Fruit fly (Drosophila melanogaster) whole organism: ENCODE results near the gene ldbr.

Experiments used
- CG8478 ChIP-seq: fragments of >200 bp; optimal IDR thresholded peaks from 2 replicates; lab custom pipeline; 2018; ENCODE audit warnings: inconsistent platforms
- Dll ChIP-seq: fragments of >200 bp; optimal IDR thresholded peaks from 2 replicates; lab custom pipeline; 2017
- EcR ChIP-seq, 2 experiments: fragments of >200 bp; optimal IDR thresholded peaks; 2 replicates each; lab custom pipeline; 2017; ENCODE audit warnings: missing biosample characterization in 2 of 2, missing genetic modification characterization in 2 of 2, missing genetic modification reagents in 2 of 2
- pan ChIP-seq: fragments of >200 bp; optimal IDR thresholded peaks from 2 replicates; lab custom pipeline; 2017
- psq ChIP-seq: fragments of >200 bp; optimal IDR thresholded peaks from 2 replicates; lab custom pipeline; 2017
- usp ChIP-seq: fragments of >200 bp; optimal IDR thresholded peaks from 2 replicates; lab custom pipeline; 2017; ENCODE audit warnings: missing biosample characterization, missing genetic modification characterization, mixed read lengths

The ldbr gene

DNA sequence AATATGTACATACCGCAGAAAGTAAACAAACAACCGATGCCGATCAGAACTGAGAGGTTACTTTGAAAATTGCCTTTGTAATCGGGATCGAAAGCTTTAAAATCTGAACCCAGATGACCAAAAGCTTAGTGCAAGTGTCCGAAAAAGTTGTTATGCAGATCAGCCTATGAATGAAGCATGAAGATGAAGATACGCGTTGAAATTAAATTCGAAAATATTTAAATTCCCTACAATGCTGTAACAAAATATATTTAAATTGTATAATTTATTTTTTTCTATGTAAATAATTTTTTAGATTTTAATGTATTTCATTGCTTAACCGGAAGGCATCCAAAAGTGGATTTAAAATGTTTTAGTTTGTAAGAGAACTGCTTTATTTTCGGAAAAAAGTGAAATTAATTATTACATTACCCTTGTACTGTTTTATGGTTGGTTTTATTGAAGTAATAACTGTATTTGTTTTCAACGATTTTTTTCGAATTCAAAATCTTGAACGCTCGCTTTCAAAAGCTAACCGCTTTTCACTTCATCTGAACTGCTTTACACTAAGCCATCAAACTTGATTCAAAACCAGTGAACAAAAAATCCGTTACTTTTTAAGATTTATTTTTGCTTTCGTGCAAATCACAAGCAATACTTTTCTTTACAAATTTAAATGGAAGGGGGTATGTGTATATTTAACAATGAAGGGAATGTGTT lies 38.2 kb downstream of the ldbr start, which contains the start of gene CG43886:
Gene CG43886 (minus strand): TSS at position 51 of the 699 bp plus-strand sequence.
- TF ChIP-seq psq (no peak), pan (lab: Kevin White, UChicago) (no peak), Dll (lab: Kevin White, UChicago) (no peak), CG8478 (lab: Kevin White, UChicago) (no peak), usp (GFP tag; lab: Kevin White, UChicago) (no peak), EcR (GFP tag; optimal IDR thresholded peaks at IDR 0.05; lab: Kevin White, UChicago) (no peak)

DNA sequence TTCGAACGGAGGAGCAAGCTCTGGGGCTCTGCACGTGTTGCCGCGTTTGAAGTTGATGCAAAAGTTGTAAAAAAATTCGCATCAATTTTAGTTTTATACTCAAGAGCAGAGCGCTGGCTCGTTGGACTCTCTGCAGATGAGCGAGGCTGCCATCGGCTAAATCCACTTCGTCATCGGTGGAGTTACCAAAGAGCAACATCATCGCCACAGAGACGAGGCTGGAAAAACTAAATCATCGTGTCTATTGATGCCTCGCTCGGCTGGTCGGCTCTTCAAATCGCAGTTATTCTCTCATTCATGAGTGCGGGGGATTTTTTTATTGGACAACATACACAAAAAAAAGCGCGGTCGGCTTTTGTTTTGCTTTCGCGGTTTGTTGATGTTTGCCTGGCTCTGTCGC lies 43.8 kb downstream of the ldbr start, which contains the start of gene CG13675:
Gene CG13675 (minus strand): TSS at position 83 of the 400 bp plus-strand sequence.
- TF ChIP-seq psq (no peak), EcR (GFP tag; optimal IDR thresholded peaks at IDR 0.05; lab: Kevin White, UChicago) (no peak), usp (GFP tag; lab: Kevin White, UChicago) (no peak), Dll (lab: Kevin White, UChicago) (no peak), pan (lab: Kevin White, UChicago) (no peak), CG8478 (lab: Kevin White, UChicago) (no peak)
